Worm (Caenorhabditis elegans) whole organism, L3 larva: ENCODE data around the gene C32B5.7.

ENCODE experiments used
- R02D3.7 ChIP-seq: fragments of 150-350 bp; optimal IDR thresholded peaks from 2 replicates; lab custom pipeline; 2014; ENCODE audit warnings: missing biosample characterization, missing genetic modification characterization
- ZK546.5 ChIP-seq: sonication (generic microtip); optimal IDR thresholded peaks from 2 replicates; lab custom pipeline; 2017; ENCODE audit warnings: missing biosample characterization, missing genetic modification characterization
- aly-2 ChIP-seq: fragments of 150-350 bp; optimal IDR thresholded peaks from 2 replicates; lab custom pipeline; 2014; ENCODE audit warnings: missing biosample characterization, missing genetic modification characterization
- ama-1 ChIP-seq: fragments of 150-350 bp; optimal IDR thresholded peaks from 2 replicates; lab custom pipeline; 2018
- ceh-9 ChIP-seq: sonication (generic microtip); optimal IDR thresholded peaks from 2 replicates; lab custom pipeline; 2018; ENCODE audit warnings: missing biosample characterization, missing genetic modification characterization
- daf-12 ChIP-seq: fragments of 150-350 bp; optimal IDR thresholded peaks from 2 replicates; lab custom pipeline; 2014; ENCODE audit warnings: missing biosample characterization, missing genetic modification reagents, missing genetic modification characterization
- egl-27 ChIP-seq: sonication (generic microtip); optimal IDR thresholded peaks from 4 replicates; lab custom pipeline; 2017; ENCODE audit warnings: missing biosample characterization, missing genetic modification reagents, missing genetic modification characterization
- egl-5 ChIP-seq: fragments of 150-350 bp; optimal IDR thresholded peaks from 2 replicates; lab custom pipeline; 2017; ENCODE audit warnings: missing biosample characterization, missing genetic modification reagents, missing genetic modification characterization, inconsistent platforms
- elt-1 ChIP-seq: fragments of 150-350 bp; optimal IDR thresholded peaks from 2 replicates; lab custom pipeline; 2014; ENCODE audit warnings: missing biosample characterization, missing genetic modification characterization
- elt-2 ChIP-seq: sonication (generic microtip); optimal IDR thresholded peaks from 2 replicates; lab custom pipeline; 2016; ENCODE audit warnings: missing genetic modification reagents, mild to moderate bottlenecking, missing genetic modification characterization, missing compliant biosample characterization
- eor-1 ChIP-seq, 2 experiments: fragments of 150-350 bp; optimal IDR thresholded peaks; 2 replicates each; lab custom pipeline; 2014 to 2018; ENCODE audit warnings: missing biosample characterization in 2 of 2, missing genetic modification characterization in 2 of 2
- fkh-10 ChIP-seq: sonication (generic microtip); optimal IDR thresholded peaks from 2 replicates; lab custom pipeline; 2017; ENCODE audit warnings: missing biosample characterization, missing genetic modification reagents, missing genetic modification characterization
- fos-1 ChIP-seq: fragments of 150-350 bp; optimal IDR thresholded peaks from 2 replicates; lab custom pipeline; 2014; ENCODE audit warnings: missing biosample characterization, missing genetic modification characterization
- hmg-11 ChIP-seq: sonication (generic microtip); optimal IDR thresholded peaks from 2 replicates; lab custom pipeline; 2016; ENCODE audit warnings: missing genetic modification characterization, missing compliant biosample characterization
- lin-39 ChIP-seq: fragments of 150-350 bp; optimal IDR thresholded peaks from 2 replicates; lab custom pipeline; 2018; ENCODE audit warnings: missing biosample characterization, missing genetic modification reagents, missing genetic modification characterization
- lsy-12 ChIP-seq: sonication (generic microtip); optimal IDR thresholded peaks from 2 replicates; lab custom pipeline; 2016; ENCODE audit warnings: mild to moderate bottlenecking, missing genetic modification characterization, missing compliant biosample characterization
- mdl-1 ChIP-seq: fragments of 150-350 bp; optimal IDR thresholded peaks from 2 replicates; lab custom pipeline; 2014; ENCODE audit warnings: missing biosample characterization, missing genetic modification characterization
- mml-1 ChIP-seq: fragments of 150-350 bp; sonication (generic microtip); optimal IDR thresholded peaks from 3 replicates; lab custom pipeline; 2014; ENCODE audit warnings: missing biosample characterization, missing genetic modification characterization
- nfya-1 ChIP-seq: sonication (generic microtip); optimal IDR thresholded peaks from 2 replicates; lab custom pipeline; 2017; ENCODE audit warnings: missing genetic modification characterization, mild to moderate bottlenecking, missing compliant biosample characterization, antibody characterized with exemption, moderate library complexity; ENCODE audit not compliant: insufficient read depth
- nhr-11 ChIP-seq: fragments of 150-350 bp; optimal IDR thresholded peaks from 2 replicates; lab custom pipeline; 2014; ENCODE audit warnings: missing biosample characterization, missing genetic modification characterization
- nhr-12 ChIP-seq: fragments of 150-350 bp; optimal IDR thresholded peaks from 2 replicates; lab custom pipeline; 2014; ENCODE audit warnings: missing biosample characterization, missing genetic modification characterization
- nhr-23 ChIP-seq: fragments of 150-350 bp; optimal IDR thresholded peaks from 2 replicates; lab custom pipeline; 2014; ENCODE audit warnings: missing biosample characterization, missing genetic modification reagents, missing genetic modification characterization
- nhr-237 ChIP-seq: fragments of 150-350 bp; optimal IDR thresholded peaks from 2 replicates; lab custom pipeline; 2014; ENCODE audit warnings: missing biosample characterization, missing genetic modification characterization
- nhr-25 ChIP-seq: sonication (generic microtip); optimal IDR thresholded peaks from 2 replicates; lab custom pipeline; 2017; ENCODE audit warnings: missing biosample characterization, missing genetic modification characterization
- nhr-28 ChIP-seq: fragments of 150-350 bp; optimal IDR thresholded peaks from 2 replicates; lab custom pipeline; 2014; ENCODE audit warnings: missing biosample characterization, missing genetic modification characterization
- nhr-67 ChIP-seq: fragments of 150-350 bp; optimal IDR thresholded peaks from 2 replicates; lab custom pipeline; 2014; ENCODE audit warnings: missing biosample characterization, missing genetic modification characterization
- nhr-76 ChIP-seq: fragments of 150-350 bp; sonication (generic microtip); optimal IDR thresholded peaks from 5 replicates; lab custom pipeline; 2014; ENCODE audit warnings: missing biosample characterization, missing genetic modification characterization
- nhr-77 ChIP-seq: fragments of 150-350 bp; optimal IDR thresholded peaks from 2 replicates; lab custom pipeline; 2014; ENCODE audit warnings: missing biosample characterization, missing genetic modification characterization
- pqm-1 ChIP-seq: fragments of 150-350 bp; optimal IDR thresholded peaks from 2 replicates; lab custom pipeline; 2017; ENCODE audit warnings: missing biosample characterization, missing genetic modification characterization, inconsistent platforms
- sea-2 ChIP-seq: fragments of 150-350 bp; sonication (generic microtip); optimal IDR thresholded peaks from 4 replicates; lab custom pipeline; 2014; ENCODE audit warnings: missing biosample characterization, missing genetic modification reagents, missing genetic modification characterization
- skn-1 ChIP-seq: fragments of 150-350 bp; optimal IDR thresholded peaks from 2 replicates; lab custom pipeline; 2014; ENCODE audit warnings: missing biosample characterization, missing genetic modification characterization
- tbx-2 ChIP-seq: sonication (generic microtip); optimal IDR thresholded peaks from 2 replicates; lab custom pipeline; 2016; ENCODE audit warnings: mild to moderate bottlenecking, missing genetic modification characterization, missing compliant biosample characterization
- unc-62 ChIP-seq: fragments of 150-350 bp; sonication (generic microtip); optimal IDR thresholded peaks from 4 replicates; lab custom pipeline; 2014; ENCODE audit warnings: missing biosample characterization, missing genetic modification reagents, missing genetic modification characterization
- zag-1 ChIP-seq: fragments of 150-350 bp; optimal IDR thresholded peaks from 2 replicates; lab custom pipeline; 2014; ENCODE audit warnings: missing biosample characterization, missing genetic modification characterization
- ztf-11 ChIP-seq: fragments of 150-350 bp; optimal IDR thresholded peaks from 2 replicates; lab custom pipeline; 2014; ENCODE audit warnings: missing biosample characterization, missing genetic modification characterization
- ztf-4 ChIP-seq: fragments of 150-350 bp; optimal IDR thresholded peaks from 2 replicates; lab custom pipeline; 2014; ENCODE audit warnings: missing biosample characterization, missing genetic modification characterization

Gene C32B5.7

DNA sequence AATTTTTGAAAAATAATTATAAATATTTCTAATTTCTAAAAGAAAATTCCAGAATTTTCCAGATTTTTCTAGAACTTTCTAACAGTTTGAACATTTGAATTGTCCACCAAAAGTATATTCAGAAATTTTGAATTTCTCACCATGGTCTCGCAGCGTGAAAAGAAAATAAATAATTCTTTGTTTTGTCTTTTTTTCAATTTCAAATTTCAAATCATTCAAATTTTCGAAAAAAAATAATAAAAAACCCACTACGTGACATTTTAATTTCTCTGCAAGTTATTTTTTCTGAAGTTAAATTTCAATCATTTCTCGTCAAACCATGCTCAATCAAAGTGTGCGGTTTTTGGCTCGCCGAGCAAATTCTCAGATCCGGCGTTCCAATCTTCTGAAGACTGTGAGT lies 27.6 kb upstream of the C32B5.7 start, which contains the start of gene acs-15:
acs-15 (plus strand) TSS at position 301 of the 400 bp plus-strand sequence.
- TF ChIP-seq egl-5 (tag; lab: Kevin White, UChicago) (no peak), nhr-28 (tag; lab: Kevin White, UChicago) (no peak), R02D3.7 (no peak), ztf-11 (no peak), zag-1 (tag; lab: Kevin White, UChicago) (no peak), nhr-237 (tag; lab: Kevin White, UChicago) (no peak), unc-62 (GFP tag; lab: Kevin White, UChicago) (no peak), daf-12 (tag; lab: Kevin White, UChicago) (no peak), egl-27 (tag; lab: Kevin White, UChicago) (no peak), elt-1 (no peak), nfya-1 (tag; lab: Kevin White, UChicago) (no peak), eor-1 (tag; optimal IDR thresholded peaks at IDR 0.05; lab: Kevin White, UChicago) (no peak), ama-1 (lab: Kevin White, UChicago) (no peak), nhr-11 (tag; lab: Kevin White, UChicago) (no peak), lin-39 (no peak)

DNA sequence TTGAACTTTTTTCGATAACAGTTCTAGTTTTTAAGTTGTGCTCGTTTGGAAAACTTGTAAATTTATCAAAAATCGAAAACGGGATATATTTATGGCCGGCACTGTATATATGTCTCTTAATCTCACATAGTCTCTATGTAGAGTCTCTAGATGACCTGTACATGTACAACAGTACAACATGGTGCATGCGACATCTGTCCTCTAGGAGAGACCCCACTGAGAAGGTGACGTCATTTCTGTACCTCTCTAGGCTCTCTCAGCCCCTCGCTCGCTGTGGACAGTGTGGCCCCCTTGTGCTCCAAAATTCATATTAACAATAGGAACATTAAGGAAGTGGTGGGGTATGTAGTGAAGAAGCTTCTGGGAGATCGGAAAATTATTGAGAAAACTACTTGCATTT lies 23.1 kb upstream of the C32B5.7 start:
- TF ChIP-seq tbx-2 (tag; lab: Kevin White, UChicago) (no peak), ama-1 (lab: Kevin White, UChicago) (no peak), hmg-11 (no peak), lsy-12 (tag; lab: Kevin White, UChicago) (no peak), nhr-11 (tag; lab: Kevin White, UChicago) (no peak), ztf-4 (tag; lab: Kevin White, UChicago) (no peak), fkh-10 (GFP tag; lab: Kevin White, UChicago) (no peak), ZK546.5 (tag; lab: Kevin White, UChicago) (no peak), mdl-1 (no peak), daf-12 (tag; lab: Kevin White, UChicago) (no peak), nfya-1 (tag; lab: Kevin White, UChicago) (no peak), sea-2 (GFP tag; lab: Kevin White, UChicago) (no peak), R02D3.7 (no peak), nhr-12 (no peak), nhr-67 (tag; lab: Kevin White, UChicago) (no peak), skn-1 (tag; lab: Kevin White, UChicago) (no peak), nhr-25 (tag; lab: Kevin White, UChicago) (no peak)
- TF ChIP-seq, all 47 proteins: peak for 0

DNA sequence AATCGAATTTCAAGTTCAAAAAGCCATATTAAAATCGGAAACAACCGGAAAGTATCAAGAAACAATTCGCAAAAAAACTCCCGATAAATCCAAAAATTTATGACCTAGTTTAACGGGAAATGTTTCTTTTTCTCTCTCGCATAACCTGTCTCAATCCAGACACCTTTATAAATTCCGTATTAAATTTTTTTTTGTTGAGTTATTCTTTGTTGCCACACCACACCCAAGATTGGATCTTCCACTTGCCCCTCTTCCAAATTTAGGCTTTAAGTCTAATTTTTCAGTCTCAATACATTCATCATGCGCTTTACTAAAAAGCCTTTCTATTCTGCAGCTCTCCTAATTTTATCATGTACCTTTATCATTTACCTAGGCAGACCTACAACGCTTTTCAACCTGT lies 21.8 kb upstream of the C32B5.7 start, which contains the start of gene R07C3.3:
R07C3.3 (plus strand) TSS at position 301 of the 400 bp plus-strand sequence.
- no peak for TF ChIP-seq fos-1 (tag; lab: Kevin White, UChicago)
- TF ChIP-seq daf-12 (tag; lab: Kevin White, UChicago): no peak
- no peak for TF ChIP-seq sea-2 (GFP tag; lab: Kevin White, UChicago)
- TF ChIP-seq unc-62 (GFP tag; lab: Kevin White, UChicago): no peak
- no peak for TF ChIP-seq nhr-237 (tag; lab: Kevin White, UChicago)
- TF ChIP-seq aly-2 (tag; lab: Kevin White, UChicago): no peak
- TF ChIP-seq pqm-1 (tag; lab: Kevin White, UChicago): no peak
- TF ChIP-seq skn-1 (tag; lab: Kevin White, UChicago): no peak
- no peak for TF ChIP-seq hmg-11
- TF ChIP-seq egl-5 (tag; lab: Kevin White, UChicago): no peak
- TF ChIP-seq elt-1: no peak
- no peak for TF ChIP-seq zag-1 (tag; lab: Kevin White, UChicago)
- TF ChIP-seq nhr-77 (tag; lab: Kevin White, UChicago): no peak
- TF ChIP-seq, all 47 proteins: peak for 0

DNA sequence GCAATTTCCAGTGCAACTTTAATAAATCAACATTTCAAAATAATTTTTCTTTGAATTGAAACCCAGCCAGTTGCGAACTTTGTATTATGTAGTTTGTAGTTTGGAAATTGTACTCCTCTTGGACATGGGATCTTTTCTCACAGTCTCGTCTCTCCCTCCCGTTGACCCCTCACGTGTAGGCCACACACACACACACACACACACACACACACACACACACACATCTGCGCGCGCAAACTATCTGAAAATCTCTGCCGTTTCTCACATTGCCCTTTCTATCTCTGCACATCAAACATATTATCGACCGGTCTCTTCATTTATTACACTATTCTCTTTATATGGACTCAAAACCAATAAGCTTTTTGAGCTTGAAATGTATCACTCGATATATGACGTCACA lies 19.5 kb upstream of the C32B5.7 start, which contains the start of gene fbxc-36:
fbxc-36 (plus strand) TSS at position 205 of the 400 bp plus-strand sequence.
- no peak for TF ChIP-seq mml-1 (tag; lab: Kevin White, UChicago)
- TF ChIP-seq mdl-1: no peak
- no peak for TF ChIP-seq nhr-11 (tag; lab: Kevin White, UChicago)
- no peak for TF ChIP-seq daf-12 (tag; lab: Kevin White, UChicago)
- TF ChIP-seq nhr-237 (tag; lab: Kevin White, UChicago): no peak
- no peak for TF ChIP-seq nhr-28 (tag; lab: Kevin White, UChicago)
- TF ChIP-seq fkh-10 (GFP tag; lab: Kevin White, UChicago): no peak
- no peak for TF ChIP-seq egl-5 (tag; lab: Kevin White, UChicago)

- TF ChIP-seq nhr-77 (tag; lab: Kevin White, UChicago) (no peak), nhr-12 (no peak), tbx-2 (tag; lab: Kevin White, UChicago) (no peak), nhr-76 (tag; lab: Kevin White, UChicago) (no peak), nhr-23 (tag; lab: Kevin White, UChicago) (no peak), elt-2 (peak; percentile 81), ceh-9 (no peak), egl-27 (tag; lab: Kevin White, UChicago) (no peak), pqm-1 (tag; lab: Kevin White, UChicago) (peak; percentile 76)
Observed at ce11 chrII:943773-944172, 16.6 kb upstream of the C32B5.7 start, which contains the start of gene clec-43. clec-43 (plus strand) TSS chrII:944066.
